Fruit fly (Drosophila melanogaster): Measurements from ENCODE around the gene CG10208.

The CG10208 gene

DNA sequence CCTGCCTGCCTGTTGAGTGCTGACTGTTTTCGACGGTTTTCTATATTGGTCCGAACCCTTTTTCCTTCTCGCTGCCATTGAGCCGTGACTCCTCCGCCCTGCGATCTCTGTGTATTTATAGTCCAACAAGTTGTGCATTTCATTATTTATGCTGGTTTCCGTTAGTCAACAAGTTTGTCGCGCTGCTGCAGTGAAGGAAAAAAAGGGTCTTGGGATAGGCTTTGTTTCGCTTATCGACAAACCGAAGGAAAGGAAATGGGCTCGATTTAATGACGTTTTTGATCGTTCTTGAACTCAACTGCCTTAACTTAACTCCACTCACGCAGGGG is 13.7 kb upstream of the CG10208 start:
- TF ChIP-seq Sin3A (optimal IDR thresholded peaks at IDR 0.05) (no peak), Myc (optimal IDR thresholded peaks at IDR 0.05) (no peak), insv (optimal IDR thresholded peaks at IDR 0.05) (no peak), psq (optimal IDR thresholded peaks at IDR 0.05) (no peak), h (optimal IDR thresholded peaks at IDR 0.05) (no peak), ttk (optimal IDR thresholded peaks at IDR 0.05) (no peak)

dm6 chr3R:23786768-23787631 is 13.1 kb upstream of the CG10208 start:
- no peak for TF ChIP-seq psq (optimal IDR thresholded peaks at IDR 0.05)
- no peak for TF ChIP-seq insv (optimal IDR thresholded peaks at IDR 0.05)
- TF ChIP-seq h (optimal IDR thresholded peaks at IDR 0.05), result no peak
- no peak for TF ChIP-seq Sin3A (optimal IDR thresholded peaks at IDR 0.05)

DNA sequence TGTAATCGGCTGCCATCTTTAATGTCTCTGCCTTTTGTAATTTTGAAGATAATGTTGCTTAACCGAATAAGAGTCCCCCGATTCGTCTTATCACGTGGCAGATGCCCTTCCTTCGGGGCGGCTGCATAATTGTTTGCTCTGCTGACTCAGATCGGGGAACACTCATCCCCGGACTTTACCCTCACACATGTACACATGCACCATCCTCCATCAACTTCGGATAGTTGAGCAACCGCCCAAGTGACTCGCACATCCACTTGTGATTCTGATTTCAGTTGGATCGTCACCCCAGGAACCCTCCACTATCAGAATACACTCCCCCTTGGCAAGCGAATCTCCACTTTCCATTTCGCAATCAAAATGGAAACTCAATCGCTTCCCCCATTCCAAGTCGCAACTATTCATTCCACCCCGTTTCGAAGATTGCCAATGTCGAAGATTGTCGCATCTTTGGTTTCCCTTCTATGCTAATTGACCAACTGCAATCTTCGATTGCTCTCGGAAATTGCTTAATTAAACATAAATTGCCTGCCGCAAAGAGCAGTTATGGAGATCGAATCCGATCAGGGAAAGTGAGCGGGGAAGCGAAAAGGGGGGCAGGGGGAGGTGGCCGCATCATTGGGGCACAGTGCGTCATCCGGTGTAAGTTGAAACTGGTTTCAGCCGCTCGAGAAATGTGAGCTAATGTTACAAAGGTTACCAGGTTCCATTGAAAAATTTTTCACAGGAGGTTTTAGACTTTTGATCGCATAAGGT is 11.2 kb upstream of the CG10208 start:
- TF ChIP-seq insv (optimal IDR thresholded peaks at IDR 0.05) (no peak), ttk (optimal IDR thresholded peaks at IDR 0.05) (no peak), Sin3A (optimal IDR thresholded peaks at IDR 0.05) (no peak), h (optimal IDR thresholded peaks at IDR 0.05) (no peak), psq (optimal IDR thresholded peaks at IDR 0.05) (no peak), Myc (optimal IDR thresholded peaks at IDR 0.05) (no peak)

- TF ChIP-seq psq (optimal IDR thresholded peaks at IDR 0.05), result no peak
- TF ChIP-seq Myc (optimal IDR thresholded peaks at IDR 0.05), result no peak
- TF ChIP-seq Sin3A (optimal IDR thresholded peaks at IDR 0.05), result no peak
- TF ChIP-seq h (optimal IDR thresholded peaks at IDR 0.05), result no peak
- TF ChIP-seq ttk (optimal IDR thresholded peaks at IDR 0.05), result no peak
- no peak for TF ChIP-seq insv (optimal IDR thresholded peaks at IDR 0.05)
These were observed 10.0 kb upstream of the CG10208 start for dm6 chr3R:23783961-23784360.

DNA sequence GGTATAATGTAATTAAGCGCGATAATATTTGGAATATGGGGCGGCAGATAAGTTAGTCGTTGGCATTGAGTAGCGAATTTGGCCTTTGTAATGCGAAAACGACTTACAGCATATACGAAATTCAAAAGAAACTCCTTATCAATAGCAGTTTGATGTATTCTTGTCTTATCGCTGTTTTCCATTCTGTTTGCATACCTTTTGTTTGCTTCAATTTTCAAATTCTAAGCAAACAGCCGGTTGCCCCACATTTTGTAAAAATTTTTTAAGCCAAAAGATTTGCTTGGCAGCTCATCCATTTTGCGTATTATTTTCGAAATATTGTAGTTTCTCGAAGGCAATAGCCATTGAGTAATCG is 9.5 kb upstream of the CG10208 start:
- TF ChIP-seq h (optimal IDR thresholded peaks at IDR 0.05), result no peak
- TF ChIP-seq Sin3A (optimal IDR thresholded peaks at IDR 0.05), result no peak
- TF ChIP-seq ttk (optimal IDR thresholded peaks at IDR 0.05), result no peak
- no peak for TF ChIP-seq Myc (optimal IDR thresholded peaks at IDR 0.05)
- no peak for TF ChIP-seq insv (optimal IDR thresholded peaks at IDR 0.05)
- no peak for TF ChIP-seq psq (optimal IDR thresholded peaks at IDR 0.05)

dm6 chr3R:23782456-23783402 is 8.8 kb upstream of the CG10208 start:
- no peak for TF ChIP-seq psq (optimal IDR thresholded peaks at IDR 0.05)
- TF ChIP-seq insv (optimal IDR thresholded peaks at IDR 0.05), result no peak
- TF ChIP-seq ttk (optimal IDR thresholded peaks at IDR 0.05), result no peak
- no peak for TF ChIP-seq Myc (optimal IDR thresholded peaks at IDR 0.05)
- TF ChIP-seq h (optimal IDR thresholded peaks at IDR 0.05), result no peak
- no peak for TF ChIP-seq Sin3A (optimal IDR thresholded peaks at IDR 0.05)

- TF ChIP-seq psq (optimal IDR thresholded peaks at IDR 0.05) (no peak), insv (optimal IDR thresholded peaks at IDR 0.05) (no peak), ttk (optimal IDR thresholded peaks at IDR 0.05) (no peak), Myc (optimal IDR thresholded peaks at IDR 0.05) (no peak), h (optimal IDR thresholded peaks at IDR 0.05) (no peak), Sin3A (optimal IDR thresholded peaks at IDR 0.05) (no peak)
These were observed 7.6 kb upstream of the CG10208 start, which contains the start of the genes Nup98-96 and mbc for dm6 chr3R:23781466-23781935. TSS of gene Nup98-96 (minus strand) at chr3R:23781621. TSS of gene mbc (plus strand) at chr3R:23781765.

DNA sequence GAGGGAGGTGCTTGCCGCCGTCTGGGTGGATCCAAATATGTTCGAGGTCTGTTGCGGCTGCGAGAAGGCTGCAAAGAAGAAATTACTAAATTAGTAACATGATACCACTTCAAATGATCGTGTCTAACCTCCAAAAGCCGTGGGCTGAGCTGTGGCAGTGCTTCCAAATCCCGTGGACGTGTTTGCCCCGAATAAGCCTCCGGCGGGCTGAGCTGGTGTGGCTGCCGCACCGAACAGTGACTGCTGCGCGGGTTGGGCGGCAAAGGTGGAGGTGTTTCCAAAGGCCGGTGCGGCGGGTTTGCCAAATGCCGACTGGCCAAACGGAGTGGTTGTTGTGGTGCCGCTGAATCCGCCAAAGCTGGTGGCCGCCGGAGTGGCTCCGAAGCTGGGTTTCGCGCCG is 6.8 kb upstream of the CG10208 start:
- TF ChIP-seq ttk (optimal IDR thresholded peaks at IDR 0.05), result no peak
- no peak for TF ChIP-seq h (optimal IDR thresholded peaks at IDR 0.05)
- no peak for TF ChIP-seq insv (optimal IDR thresholded peaks at IDR 0.05)

DNA sequence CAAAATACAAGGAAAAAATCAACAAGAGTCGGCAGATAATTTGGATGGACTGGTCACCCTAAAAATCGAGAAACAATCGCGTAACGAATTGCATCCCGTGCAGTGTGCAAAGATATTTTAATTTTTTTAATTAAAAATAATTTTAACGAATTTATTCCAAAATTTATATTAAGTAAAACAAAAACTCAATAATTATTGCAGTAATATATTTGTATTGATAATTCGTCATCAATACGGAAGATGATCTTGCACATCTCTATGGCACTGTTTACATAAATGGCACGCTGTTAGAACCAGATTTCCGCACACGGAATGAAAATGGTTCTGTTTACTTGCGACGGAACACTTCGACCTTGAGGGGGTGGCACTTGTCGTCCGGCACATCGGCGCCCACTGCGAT is 1.1 kb downstream of the CG10208 start, which contains the start of gene tst:
Gene tst, minus strand, starts transcription at position 52 of the 400 bp plus-strand sequence.
- TF ChIP-seq Sin3A (optimal IDR thresholded peaks at IDR 0.05) (no peak), Myc (optimal IDR thresholded peaks at IDR 0.05) (no peak)

DNA sequence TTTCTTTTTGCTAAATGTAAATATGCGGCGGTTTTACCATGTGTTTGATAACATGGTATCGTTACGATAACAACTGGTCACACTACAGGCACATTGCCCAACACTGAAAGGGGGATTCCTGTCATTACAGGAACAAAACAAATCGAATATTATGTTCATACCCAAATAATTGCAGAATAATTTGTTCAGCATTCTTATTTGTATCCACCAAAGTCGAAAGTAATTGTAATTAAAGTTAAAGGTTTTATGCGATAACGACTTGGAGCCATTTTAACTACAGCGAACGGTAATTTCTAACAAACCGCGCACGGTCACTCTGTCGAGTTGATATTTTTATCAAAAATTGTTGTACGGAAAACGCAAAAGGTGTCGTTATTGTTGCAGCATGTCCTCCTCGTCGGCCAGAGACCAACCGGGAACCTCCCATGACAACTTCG is 6.5 kb downstream of the CG10208 start, which contains the start of the genes CG10214 and CG10375:
Gene CG10214, minus strand, starts transcription at position 72 of the 437 bp plus-strand sequence.
Gene CG10375, plus strand, starts transcription at position 296 of the 437 bp plus-strand sequence.
- TF ChIP-seq psq (optimal IDR thresholded peaks at IDR 0.05) (no peak), Myc (optimal IDR thresholded peaks at IDR 0.05) (no peak), ttk (optimal IDR thresholded peaks at IDR 0.05) (no peak), insv (optimal IDR thresholded peaks at IDR 0.05) (no peak), Sin3A (optimal IDR thresholded peaks at IDR 0.05) (no peak), h (optimal IDR thresholded peaks at IDR 0.05) (no peak)

DNA sequence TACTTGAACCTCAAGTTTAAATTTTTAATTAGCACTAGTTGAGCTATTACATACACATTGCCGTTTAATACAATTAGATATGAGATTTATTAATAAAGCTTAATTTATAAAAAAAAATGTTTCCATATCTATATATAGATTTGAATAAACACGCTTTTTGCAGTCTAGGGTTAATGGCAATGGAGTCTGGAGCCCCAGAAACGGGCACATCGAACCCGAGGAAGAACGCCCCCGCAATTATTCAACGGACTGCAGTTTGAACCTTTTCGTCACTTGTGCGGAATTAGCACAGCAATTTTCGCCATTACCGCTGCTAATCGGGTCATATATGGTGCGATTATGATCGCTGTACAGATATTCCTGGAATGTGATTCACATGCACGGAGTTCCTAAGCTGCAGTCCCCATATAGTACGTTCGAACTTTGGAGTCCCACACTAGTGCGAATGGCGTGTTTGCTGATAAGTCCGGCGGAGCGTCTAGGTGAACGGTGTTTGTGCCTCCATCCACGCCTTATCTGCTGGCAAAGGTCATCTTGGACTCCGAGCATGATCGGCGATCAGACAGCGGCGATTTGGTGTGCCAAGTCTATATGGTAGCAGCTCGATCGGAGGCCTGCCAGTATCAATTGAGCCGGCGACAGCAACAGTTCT is 10.2 kb downstream of the CG10208 start, which contains the start of gene Lsd-1:
Gene Lsd-1, plus strand, starts transcription at position 236 of the 652 bp plus-strand sequence.
- no peak for TF ChIP-seq insv (optimal IDR thresholded peaks at IDR 0.05)
- TF ChIP-seq h (optimal IDR thresholded peaks at IDR 0.05), result no peak
- TF ChIP-seq psq (optimal IDR thresholded peaks at IDR 0.05), result no peak
- TF ChIP-seq Sin3A (optimal IDR thresholded peaks at IDR 0.05), result no peak
